Worm (Caenorhabditis elegans): ENCODE data around the gene T24C12.1.

ce11 chrX:2199140-2199539, at the start of gene T24C12.1:
- no peak for TF ChIP-seq blmp-1 (tag; optimal IDR thresholded peaks at IDR 0.05)
- no peak for TF ChIP-seq nhr-11 (tag; optimal IDR thresholded peaks at IDR 0.05)
- no peak for TF ChIP-seq mdl-1 (tag; optimal IDR thresholded peaks at IDR 0.05)
- TF ChIP-seq lin-39 (tag; optimal IDR thresholded peaks at IDR 0.05), result no peak

Measured in whole organism, L1 larva.